Worm (Caenorhabditis elegans) whole organism, L4 larva: Measurements from ENCODE around the gene egl-6.

Experiments used
- F37D6.2 ChIP-seq: sonication (generic microtip); optimal IDR thresholded peaks from 2 replicates; lab custom pipeline; 2016; ENCODE audit warnings: mild to moderate bottlenecking, missing genetic modification characterization, missing compliant biosample characterization
- F44E2.7 ChIP-seq: fragments of 200-800 bp; sonication (Bioruptor generic); IDR thresholded peaks from 2 replicates; pipeline ENCODE4 v2.1.2; 2022; ENCODE audit warnings: missing genetic modification characterization, missing compliant biosample characterization
- T26A8.4 ChIP-seq: fragments of 200-800 bp; sonication (Bioruptor generic); IDR thresholded peaks from 2 replicates; pipeline ENCODE4 v1.3.6; 2022; ENCODE audit warnings: missing genetic modification characterization, missing compliant biosample characterization
- Y48G9A.11 ChIP-seq: fragments of 200-800 bp; sonication (Bioruptor generic); IDR thresholded peaks from 2 replicates; pipeline ENCODE4 v1.3.6; 2022; ENCODE audit warnings: missing genetic modification reagents, missing genetic modification characterization, missing compliant biosample characterization
- Y75B8A.6 ChIP-seq: fragments of 200-800 bp; sonication (Bioruptor generic); IDR thresholded peaks from 2 replicates; pipeline ENCODE4 v1.3.6; 2022; ENCODE audit warnings: missing genetic modification reagents, missing genetic modification characterization, missing compliant biosample characterization
- ZK546.5 ChIP-seq, 2 experiments: sonication (generic microtip); optimal IDR thresholded peaks; 2 replicates each; lab custom pipeline; 2017; ENCODE audit warnings: missing biosample characterization in 2 of 2, missing genetic modification characterization in 2 of 2
- aha-1 ChIP-seq: fragments of 150-350 bp; peaks from one replicate; lab custom pipeline; 2014; ENCODE audit warnings: missing biosample characterization, missing genetic modification characterization
- ceh-20 ChIP-seq: fragments of 200-800 bp; sonication (Bioruptor generic); IDR thresholded peaks from 2 replicates; pipeline ENCODE4 v1.3.6; 2022; ENCODE audit warnings: missing genetic modification reagents, missing genetic modification characterization, missing compliant biosample characterization
- cey-2 ChIP-seq: sonication (generic microtip); optimal IDR thresholded peaks from 3 replicates; lab custom pipeline; 2017; ENCODE audit warnings: missing genetic modification characterization, mild to moderate bottlenecking, missing compliant biosample characterization, antibody characterized with exemption, borderline replicate concordance; ENCODE audit not compliant: insufficient read depth
- ctbp-1 ChIP-seq: fragments of 200-800 bp; sonication (Bioruptor generic); IDR thresholded peaks from 2 replicates; pipeline ENCODE4 v1.3.6; 2022; ENCODE audit warnings: missing genetic modification reagents, missing genetic modification characterization, missing compliant biosample characterization
- daf-16 ChIP-seq, 3 experiments: sonication (generic microtip); optimal IDR thresholded peaks; 2 replicates each; lab custom pipeline; 2016 to 2017; ENCODE audit warnings: missing genetic modification characterization in 3 of 3, missing genetic modification reagents in 3 of 3, mild to moderate bottlenecking in 2 of 3, missing compliant biosample characterization in 2 of 3, missing biosample characterization in 1 of 3, moderate library complexity in 1 of 3
- daf-8 ChIP-seq: fragments of 200-800 bp; sonication (Bioruptor generic); IDR thresholded peaks from 2 replicates; pipeline ENCODE4 v1.3.6; 2022; ENCODE audit warnings: missing genetic modification characterization, missing compliant biosample characterization
- dmd-6 ChIP-seq: fragments of 200-800 bp; sonication (Bioruptor generic); IDR thresholded peaks from 2 replicates; pipeline ENCODE4 v1.3.6; 2022; ENCODE audit warnings: missing genetic modification reagents, missing genetic modification characterization, missing compliant biosample characterization
- dmd-8 ChIP-seq: fragments of 200-800 bp; sonication (Bioruptor generic); IDR thresholded peaks from 2 replicates; pipeline ENCODE4 v1.3.6; 2022; ENCODE audit warnings: missing genetic modification characterization, missing compliant biosample characterization
- dve-1 ChIP-seq: sonication (generic microtip); optimal IDR thresholded peaks from 2 replicates; lab custom pipeline; 2017; ENCODE audit warnings: antibody characterized with exemption, mild to moderate bottlenecking, missing genetic modification characterization, missing compliant biosample characterization; ENCODE audit not compliant: insufficient read depth
- egl-43 ChIP-seq: fragments of 200-800 bp; sonication (Bioruptor generic); IDR thresholded peaks from 2 replicates; pipeline ENCODE4 v1.3.6; 2022; ENCODE audit warnings: missing genetic modification reagents, missing genetic modification characterization, missing compliant biosample characterization
- fkh-10 ChIP-seq: fragments of 150-350 bp; optimal IDR thresholded peaks from 2 replicates; lab custom pipeline; 2014; ENCODE audit warnings: missing biosample characterization, missing genetic modification reagents, missing genetic modification characterization
- hlh-11 ChIP-seq: fragments of 200-800 bp; sonication (Bioruptor generic); optimal IDR thresholded peaks from 2 replicates; lab custom pipeline; 2018; ENCODE audit warnings: mild to moderate bottlenecking, missing genetic modification characterization, missing compliant biosample characterization
- hlh-30 ChIP-seq: sonication (generic microtip); optimal IDR thresholded peaks from 2 replicates; lab custom pipeline; 2017; ENCODE audit warnings: antibody characterized with exemption, mild to moderate bottlenecking, missing genetic modification characterization, missing compliant biosample characterization; ENCODE audit not compliant: insufficient read depth
- hmg-1.1 ChIP-seq: fragments of 200-800 bp; sonication (Bioruptor generic); IDR thresholded peaks from 2 replicates; pipeline ENCODE4 v1.3.6; 2022; ENCODE audit warnings: missing genetic modification reagents, missing genetic modification characterization, missing compliant biosample characterization
- lim-7 ChIP-seq: fragments of 200-800 bp; sonication (Bioruptor generic); IDR thresholded peaks from 2 replicates; pipeline ENCODE4 v1.3.6; 2022; ENCODE audit warnings: missing genetic modification characterization, missing compliant biosample characterization
- lsy-2 ChIP-seq, 2 experiments: fragments of 150-350 bp in 1 of 2; sonication (generic microtip) in 1 of 2; optimal IDR thresholded peaks; 2 replicates each; lab custom pipeline; 2014 to 2017; ENCODE audit warnings: missing biosample characterization in 2 of 2, missing genetic modification characterization in 2 of 2
- mep-1 ChIP-seq: fragments of 150-350 bp; sonication (generic microtip); optimal IDR thresholded peaks from 3 replicates; lab custom pipeline; 2014; ENCODE audit warnings: missing biosample characterization, missing genetic modification characterization
- mes-2 ChIP-seq: sonication (generic microtip); optimal IDR thresholded peaks from 2 replicates; lab custom pipeline; 2016; ENCODE audit warnings: missing genotype, mild to moderate bottlenecking, missing genetic modification characterization, missing compliant biosample characterization; ENCODE audit not compliant: poor library complexity, severe bottlenecking
- mxl-2 ChIP-seq: fragments of 200-800 bp; sonication (Bioruptor generic); conservative IDR thresholded peaks from 2 replicates; pipeline ENCODE4 v1.3.6; 2022; ENCODE audit warnings: missing genetic modification reagents, missing genetic modification characterization, missing compliant biosample characterization
- nhr-102 ChIP-seq: sonication (generic microtip); optimal IDR thresholded peaks from 2 replicates; lab custom pipeline; 2016; ENCODE audit warnings: mild to moderate bottlenecking, missing genetic modification characterization, moderate library complexity, missing compliant biosample characterization
- nhr-11 ChIP-seq: fragments of 150-350 bp; optimal IDR thresholded peaks from 2 replicates; lab custom pipeline; 2014; ENCODE audit warnings: missing biosample characterization, missing genetic modification characterization
- nhr-28 ChIP-seq: fragments of 150-350 bp; optimal IDR thresholded peaks from 2 replicates; lab custom pipeline; 2014; ENCODE audit warnings: missing biosample characterization, missing genetic modification characterization
- nhr-48 ChIP-seq: sonication (generic microtip); optimal IDR thresholded peaks from 2 replicates; lab custom pipeline; 2016; ENCODE audit warnings: mild to moderate bottlenecking, missing genetic modification characterization, missing compliant biosample characterization
- pha-4 ChIP-seq, 2 experiments: fragments of 150-350 bp in 1 of 2; fragments of 200-800 bp in 1 of 2; sonication (Bioruptor generic) in 1 of 2; IDR thresholded peaks in 1 of 2; optimal IDR thresholded peaks in 1 of 2; 2 replicates each; pipeline versions ENCODE4 v1.3.6 to Lab custom; 2014 to 2022; ENCODE audit warnings: missing genetic modification characterization in 2 of 2, missing genetic modification reagents in 2 of 2, missing biosample characterization in 1 of 2, missing compliant biosample characterization in 1 of 2
- php-3 ChIP-seq: fragments of 200-800 bp; sonication (Bioruptor generic); IDR thresholded peaks from 2 replicates; pipeline ENCODE4 v1.3.6; 2022; ENCODE audit warnings: missing genetic modification reagents, missing genetic modification characterization, missing compliant biosample characterization
- rbr-2 ChIP-seq: sonication (generic microtip); optimal IDR thresholded peaks from 2 replicates; lab custom pipeline; 2016; ENCODE audit warnings: missing genotype, missing genetic modification characterization, missing compliant biosample characterization
- sdz-12 ChIP-seq: fragments of 200-800 bp; sonication (Bioruptor generic); optimal IDR thresholded peaks from 2 replicates; lab custom pipeline; 2018; ENCODE audit warnings: mild to moderate bottlenecking, missing genetic modification characterization, missing compliant biosample characterization
- set-16 ChIP-seq: fragments of 200-800 bp; sonication (Bioruptor generic); IDR thresholded peaks from 2 replicates; pipeline ENCODE4 v1.3.6; 2022; ENCODE audit warnings: missing genetic modification reagents, missing genetic modification characterization, missing compliant biosample characterization
- tra-1 ChIP-seq: fragments of 200-800 bp; sonication (Bioruptor generic); IDR thresholded peaks from 2 replicates; pipeline ENCODE4 v1.3.6; 2022; ENCODE audit warnings: missing genetic modification reagents, missing genetic modification characterization, missing compliant biosample characterization
- unc-130 ChIP-seq: sonication (generic microtip); optimal IDR thresholded peaks from 2 replicates; lab custom pipeline; 2016; ENCODE audit warnings: missing genetic modification reagents, missing genetic modification characterization, missing compliant biosample characterization
- unc-39 ChIP-seq: sonication (generic microtip); optimal IDR thresholded peaks from 2 replicates; lab custom pipeline; 2017; ENCODE audit warnings: missing biosample characterization, missing genetic modification characterization
- unc-62 ChIP-seq, 3 experiments: fragments of 150-350 bp in 1 of 3; sonication (generic microtip); optimal IDR thresholded peaks in 2 of 3; peaks in 1 of 3; 1 replicate in 1 of 3; 2 replicates in 2 of 3; lab custom pipeline; 2014 to 2017; ENCODE audit warnings: missing biosample characterization in 3 of 3, missing genetic modification characterization in 3 of 3, missing genetic modification reagents in 3 of 3, missing genotype in 1 of 3
- zip-2 ChIP-seq: fragments of 150-350 bp; optimal IDR thresholded peaks from 2 replicates; lab custom pipeline; 2014; ENCODE audit warnings: missing biosample characterization, missing genetic modification characterization

The egl-6 gene

ce11 chrX:5962560-5962959 is 31.6 kb downstream of the egl-6 start:
- TF ChIP-seq dve-1 (tag; lab: Kevin White, UChicago): peak; percentile 70
- no peak for TF ChIP-seq daf-16 (GFP tag; optimal IDR thresholded peaks at IDR 0.05; lab: Kevin White, UChicago)
- peak; percentile 67 for TF ChIP-seq daf-16 (tag; optimal IDR thresholded peaks at IDR 0.05; lab: Kevin White, UChicago)
- peak; percentile 39 for TF ChIP-seq nhr-28 (tag; lab: Kevin White, UChicago)
- TF ChIP-seq unc-62 (GFP tag; optimal IDR thresholded peaks at IDR 0.05 in 1 of 2; lab: Kevin White, UChicago): no peak
- TF ChIP-seq unc-62 (tag; optimal IDR thresholded peaks at IDR 0.05; lab: Kevin White, UChicago): no peak
- no peak for TF ChIP-seq ZK546.5 (tag; optimal IDR thresholded peaks at IDR 0.05; lab: Kevin White, UChicago)
- peak; percentile 56 for TF ChIP-seq hlh-11 (tag; lab: Kevin White, UChicago)
- TF ChIP-seq hlh-30 (tag; lab: Kevin White, UChicago): peak; percentile 55
- TF ChIP-seq daf-8 (GFP tag; lab: Robert Waterston, UW): no peak
- peak; percentile 45; the same call in 1 of the 2 replicates for TF ChIP-seq tra-1 (GFP tag; lab: Robert Waterston, UW)
- TF ChIP-seq pha-4 (GFP tag; IDR thresholded peaks at IDR 0.05; lab: Robert Waterston, UW): no peak
- no peak for TF ChIP-seq pha-4 (tag; optimal IDR thresholded peaks at IDR 0.05; lab: Kevin White, UChicago)
- TF ChIP-seq dmd-6 (GFP tag; lab: Robert Waterston, UW): peak; percentile 74
- no peak for TF ChIP-seq cey-2 (tag; lab: Kevin White, UChicago)

ce11 chrX:5972212-5972611 is 41.3 kb downstream of the egl-6 start:
- TF ChIP-seq aha-1 (tag; lab: Kevin White, UChicago) (peak; percentile 55), ceh-20 (GFP tag; lab: Robert Waterston, UW) (peak; percentile 69; the same call in 1 of the 2 replicates), unc-130 (GFP tag; lab: Kevin White, UChicago) (no peak)

ce11 chrX:5975228-5975627 is 44.3 kb downstream of the egl-6 start:
- TF ChIP-seq aha-1 (tag; lab: Kevin White, UChicago): peak; percentile 72
- TF ChIP-seq Y48G9A.11 (GFP tag; lab: Robert Waterston, UW): no peak
- no peak for TF ChIP-seq nhr-102

- TF ChIP-seq Y75B8A.6 (GFP tag; lab: Robert Waterston, UW) (no peak), php-3 (0 out of 2 replicates have a peak, but pooled peaks have one; percentile 31), dmd-8 (no peak), daf-16 (GFP tag; optimal IDR thresholded peaks at IDR 0.05; lab: Kevin White, UChicago) (no peak), daf-16 (tag; optimal IDR thresholded peaks at IDR 0.05; lab: Kevin White, UChicago) (peak; percentile 21), nhr-28 (tag; lab: Kevin White, UChicago) (peak; percentile 58)
These were observed 44.8 kb downstream of the egl-6 start for ce11 chrX:5975726-5976125.

ce11 chrX:5976206-5976960 is 45.5 kb downstream of the egl-6 start:
- TF ChIP-seq hmg-1.1 (peak; percentile 39; the same call in 1 of the 2 replicates), T26A8.4 (GFP tag; lab: Robert Waterston, UW) (no peak), pha-4 (GFP tag; IDR thresholded peaks at IDR 0.05; lab: Robert Waterston, UW) (peak; percentile 24; the same call in 1 of the 2 replicates), pha-4 (tag; optimal IDR thresholded peaks at IDR 0.05; lab: Kevin White, UChicago) (no peak), mes-2 (tag; lab: Kevin White, UChicago) (peak; percentile 6), sdz-12 (GFP tag; lab: Kevin White, UChicago) (no peak), mep-1 (peak; percentile 53), ctbp-1 (GFP tag; lab: Robert Waterston, UW) (peak; percentile 68; the same call in 1 of the 2 replicates), nhr-48 (tag; lab: Kevin White, UChicago) (peak; percentile 2), ceh-20 (GFP tag; lab: Robert Waterston, UW) (no peak), rbr-2 (tag; lab: Kevin White, UChicago) (peak; percentile 41), fkh-10 (GFP tag; lab: Kevin White, UChicago) (peak; percentile 85), set-16 (GFP tag; lab: Robert Waterston, UW) (peak; percentile 86), F37D6.2 (peak; percentile 53), lim-7 (GFP tag; lab: Robert Waterston, UW) (peak; percentile 66), zip-2 (tag; lab: Kevin White, UChicago) (no peak), nhr-11 (no peak), unc-39 (tag; lab: Kevin White, UChicago) (no peak), F44E2.7 (GFP tag; lab: Robert Waterston, UW) (no peak), lsy-2 (tag; optimal IDR thresholded peaks at IDR 0.05; lab: Kevin White, UChicago) (peak in 1 of 2 experiments; percentile 35), egl-43 (GFP tag; lab: Robert Waterston, UW) (0 out of 2 replicates have a peak, but pooled peaks have one; percentile 42), mxl-2 (no peak)
